Worm (Caenorhabditis elegans) whole organism, early embryonic: ENCODE results near the gene H14N18.2.

Source experiments
- F13C5.2 ChIP-seq: sonication (generic microtip); optimal IDR thresholded peaks from 2 replicates; lab custom pipeline; 2017; ENCODE audit warnings: mild to moderate bottlenecking, missing genetic modification characterization, inconsistent platforms, missing compliant biosample characterization
- aly-1 ChIP-seq: sonication (generic microtip); optimal IDR thresholded peaks from 2 replicates; lab custom pipeline; 2016; ENCODE audit warnings: missing genetic modification characterization, missing compliant biosample characterization
- ama-1 ChIP-seq: fragments of 150-350 bp; optimal IDR thresholded peaks from 2 replicates; lab custom pipeline; 2014
- ceh-36 ChIP-seq: sonication (generic microtip); optimal IDR thresholded peaks from 2 replicates; lab custom pipeline; 2016; ENCODE audit warnings: missing genetic modification characterization, inconsistent platforms, missing compliant biosample characterization
- hmbx-1 ChIP-seq: sonication (generic microtip); optimal IDR thresholded peaks from 2 replicates; lab custom pipeline; 2016; ENCODE audit warnings: mild to moderate bottlenecking, missing genetic modification characterization, missing compliant biosample characterization

DNA sequence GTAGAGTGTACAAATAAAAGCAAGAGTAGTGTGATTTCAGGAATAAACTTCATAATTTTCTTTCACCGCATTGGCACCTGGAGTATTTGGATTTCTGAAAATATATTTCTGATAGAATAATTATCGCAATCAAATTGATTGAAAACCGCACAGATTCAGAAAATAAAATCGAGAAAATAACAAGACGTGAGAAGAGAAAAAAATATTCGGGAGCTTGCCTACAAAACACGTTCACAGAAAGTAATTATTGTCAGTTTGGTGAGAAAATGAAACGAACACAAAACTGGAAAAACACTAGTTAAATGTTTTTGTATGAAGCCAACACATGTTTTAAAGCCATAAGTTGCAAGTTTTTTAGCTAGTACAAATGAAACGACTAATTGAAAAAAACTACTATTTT is 18.5 kb upstream of the H14N18.2 start, which contains the start of gene mod-1:
- TF ChIP-seq hmbx-1 (tag; lab: Kevin White, UChicago) (no peak), F13C5.2 (tag; lab: Kevin White, UChicago) (no peak), ceh-36 (no peak), aly-1 (no peak), ama-1 (lab: Kevin White, UChicago) (no peak)
